Fruit fly (Drosophila melanogaster) whole organism, embryonic: ENCODE measurements around the gene CG12012.

ENCODE experiments used
- Bdp1 ChIP-seq: fragments of 200-800 bp; sonication (Bioruptor generic); optimal IDR thresholded peaks from 3 replicates; lab custom pipeline; 2016; ENCODE audit warnings: missing biosample characterization, missing genetic modification characterization
- Bteb2 ChIP-seq: fragments of 200-800 bp; sonication (Bioruptor generic); optimal IDR thresholded peaks from 2 replicates; lab custom pipeline; 2016; ENCODE audit warnings: missing biosample characterization, missing genetic modification characterization
- CG1024 ChIP-seq: fragments of 200-800 bp; sonication (Bioruptor generic); IDR thresholded peaks from 2 replicates; pipeline ENCODE4 v1.3.6; 2022; ENCODE audit warnings: missing biosample characterization, missing genetic modification characterization
- CG10654 ChIP-seq: fragments of 200-800 bp; sonication (Bioruptor generic); optimal IDR thresholded peaks from 2 replicates; lab custom pipeline; 2016; ENCODE audit warnings: missing biosample characterization, missing genetic modification characterization
- CG11398 ChIP-seq: fragments of 200-800 bp; sonication (Bioruptor generic); optimal IDR thresholded peaks from 2 replicates; lab custom pipeline; 2016; ENCODE audit warnings: missing biosample characterization, missing genetic modification characterization
- CG14710 ChIP-seq: fragments of 200-800 bp; sonication (Bioruptor generic); optimal IDR thresholded peaks from 3 replicates; lab custom pipeline; 2019; ENCODE audit warnings: missing biosample characterization, mild to moderate bottlenecking, missing genetic modification characterization, moderate library complexity
- CG15514 ChIP-seq: fragments of 200-800 bp; sonication (Bioruptor generic); optimal IDR thresholded peaks from 3 replicates; lab custom pipeline; 2017; ENCODE audit warnings: missing biosample characterization, missing genetic modification characterization, mild to moderate bottlenecking, moderate library complexity, missing genetic modification reagents
- CG17802 ChIP-seq: fragments of 200-800 bp; sonication (Bioruptor generic); optimal IDR thresholded peaks from 2 replicates; lab custom pipeline; 2018; ENCODE audit warnings: missing biosample characterization, mild to moderate bottlenecking, missing genetic modification characterization, moderate library complexity
- CG17829 ChIP-seq: fragments of 200-800 bp; optimal IDR thresholded peaks from 2 replicates; lab custom pipeline; 2019; ENCODE audit warnings: missing biosample characterization, mild to moderate bottlenecking, missing genetic modification characterization, moderate library complexity
- CG1792 ChIP-seq: fragments of 200-800 bp; sonication (Bioruptor generic); optimal IDR thresholded peaks from 2 replicates; lab custom pipeline; 2016; ENCODE audit warnings: missing biosample characterization, missing genetic modification characterization
- CG2199 ChIP-seq: fragments of 200-800 bp; sonication (Bioruptor generic); IDR thresholded peaks from 3 replicates; pipeline ENCODE4 v1.3.6; 2022; ENCODE audit warnings: missing biosample characterization, missing genetic modification characterization
- CG2712 ChIP-seq: fragments of 200-800 bp; optimal IDR thresholded peaks from 3 replicates; lab custom pipeline; 2019; ENCODE audit warnings: missing biosample characterization, mild to moderate bottlenecking, missing genetic modification characterization, moderate library complexity
- CG30431 ChIP-seq: fragments of 200-800 bp; sonication (Bioruptor generic); optimal IDR thresholded peaks from 2 replicates; lab custom pipeline; 2017; ENCODE audit warnings: missing biosample characterization, missing genetic modification characterization
- CG3065 ChIP-seq: fragments of 200-800 bp; sonication (Bioruptor generic); optimal IDR thresholded peaks from 2 replicates; lab custom pipeline; 2016; ENCODE audit warnings: missing biosample characterization, missing genetic modification characterization
- CG32532 ChIP-seq: fragments of 200-800 bp; sonication (Bioruptor generic); IDR thresholded peaks from 2 replicates; pipeline ENCODE4 v1.3.6; 2022; ENCODE audit warnings: missing biosample characterization, missing genetic modification characterization
- CG33557 ChIP-seq: fragments of 200-800 bp; sonication (Bioruptor generic); optimal IDR thresholded peaks from 2 replicates; lab custom pipeline; 2019; ENCODE audit warnings: missing biosample characterization, mild to moderate bottlenecking, missing genetic modification characterization, moderate library complexity
- CG6272 ChIP-seq: fragments of 200-800 bp; sonication (Bioruptor generic); IDR thresholded peaks from 2 replicates; pipeline ENCODE4 v1.3.6; 2022; ENCODE audit warnings: missing biosample characterization, missing genetic modification characterization
- CG8924 ChIP-seq: fragments of 200-800 bp; optimal IDR thresholded peaks from 3 replicates; lab custom pipeline; 2019; ENCODE audit warnings: missing biosample characterization, mild to moderate bottlenecking, missing genetic modification characterization, moderate library complexity
- CG9215 ChIP-seq: fragments of 200-800 bp; sonication (Bioruptor generic); IDR thresholded peaks from 2 replicates; pipeline ENCODE4 v1.3.6; 2022; ENCODE audit warnings: missing biosample characterization, missing genetic modification characterization
- CG9609 ChIP-seq: fragments of 200-800 bp; sonication (Bioruptor generic); optimal IDR thresholded peaks from 3 replicates; lab custom pipeline; 2016; ENCODE audit warnings: missing biosample characterization, missing genetic modification characterization
- Chrac-16 ChIP-seq: fragments of 200-800 bp; sonication (Bioruptor generic); optimal IDR thresholded peaks from 3 replicates; lab custom pipeline; 2016; ENCODE audit warnings: missing biosample characterization, missing genetic modification characterization
- D ChIP-seq, 2 experiments: fragments of 200-800 bp in 1 of 2; fragments of >200 bp in 1 of 2; sonication (Bioruptor generic) in 1 of 2; optimal IDR thresholded peaks; 2 replicates in 1 of 2; 3 replicates in 1 of 2; lab custom pipeline; 2017; ENCODE audit warnings: mild to moderate bottlenecking in 1 of 2, missing biosample characterization in 1 of 2, missing genetic modification characterization in 1 of 2, missing genetic modification reagents in 1 of 2
- D19A ChIP-seq: fragments of 200-800 bp; optimal IDR thresholded peaks from 3 replicates; lab custom pipeline; 2019; ENCODE audit warnings: missing biosample characterization, mild to moderate bottlenecking, missing genetic modification characterization, moderate library complexity
- Mes4 ChIP-seq: fragments of 200-800 bp; sonication (Bioruptor generic); optimal IDR thresholded peaks from 2 replicates; lab custom pipeline; 2016; ENCODE audit warnings: missing biosample characterization, missing genetic modification characterization
- Oli ChIP-seq: fragments of 200-800 bp; sonication (Bioruptor generic); optimal IDR thresholded peaks from 2 replicates; lab custom pipeline; 2018; ENCODE audit warnings: missing biosample characterization, mild to moderate bottlenecking, missing genetic modification characterization, moderate library complexity
- Spps ChIP-seq: fragments of 200-800 bp; sonication (Bioruptor generic); optimal IDR thresholded peaks from 2 replicates; lab custom pipeline; 2018; ENCODE audit warnings: missing biosample characterization, mild to moderate bottlenecking, missing genetic modification characterization
- Ssrp ChIP-seq: fragments of 200-800 bp; sonication (Bioruptor generic); optimal IDR thresholded peaks from 2 replicates; lab custom pipeline; 2018; ENCODE audit warnings: missing biosample characterization, mild to moderate bottlenecking, missing genetic modification characterization, moderate library complexity
- Xbp1 ChIP-seq: fragments of 200-800 bp; sonication (Bioruptor generic); optimal IDR thresholded peaks from 3 replicates; lab custom pipeline; 2016; ENCODE audit warnings: missing biosample characterization, mild to moderate bottlenecking, missing genetic modification characterization
- al ChIP-seq: fragments of 200-800 bp; sonication (Bioruptor generic); IDR thresholded peaks from 2 replicates; pipeline ENCODE4 v1.3.6; 2022; ENCODE audit warnings: missing biosample characterization, missing genetic modification characterization
- ara ChIP-seq: fragments of 200-800 bp; sonication (Bioruptor generic); IDR thresholded peaks from 2 replicates; pipeline ENCODE4 v1.3.6; 2022; ENCODE audit warnings: missing biosample characterization, missing genetic modification characterization
- bowl ChIP-seq: fragments of 200-800 bp; sonication (Bioruptor generic); IDR thresholded peaks from 2 replicates; pipeline ENCODE4 v1.3.6; 2022; ENCODE audit warnings: missing biosample characterization, missing genetic modification characterization
- chn ChIP-seq: fragments of 200-800 bp; sonication (Bioruptor generic); optimal IDR thresholded peaks from 2 replicates; lab custom pipeline; 2016; ENCODE audit warnings: missing biosample characterization, missing genetic modification characterization
- dmrt11E ChIP-seq: fragments of 200-800 bp; sonication (Bioruptor generic); optimal IDR thresholded peaks from 3 replicates; lab custom pipeline; 2018; ENCODE audit warnings: missing biosample characterization, mild to moderate bottlenecking, missing genetic modification characterization, moderate library complexity
- dysf ChIP-seq: fragments of 200-800 bp; sonication (Bioruptor generic); IDR thresholded peaks from 3 replicates; pipeline ENCODE4 v1.3.6; 2022; ENCODE audit warnings: missing biosample characterization, missing genetic modification characterization
- esg ChIP-seq: fragments of 200-800 bp; sonication (Bioruptor generic); conservative IDR thresholded peaks from 2 replicates; pipeline ENCODE4 v1.3.6; 2022; ENCODE audit warnings: missing biosample characterization, missing genetic modification characterization
- fd3F ChIP-seq: fragments of 200-800 bp; sonication (Bioruptor generic); optimal IDR thresholded peaks from 2 replicates; lab custom pipeline; 2018; ENCODE audit warnings: missing biosample characterization, mild to moderate bottlenecking, missing genetic modification characterization, moderate library complexity
- gce ChIP-seq: fragments of 200-800 bp; sonication (Bioruptor generic); IDR thresholded peaks from 3 replicates; pipeline ENCODE4 v1.3.6; 2022; ENCODE audit warnings: missing biosample characterization, missing genetic modification characterization
- gem ChIP-seq: fragments of 200-800 bp; sonication (Bioruptor generic); optimal IDR thresholded peaks from 2 replicates; lab custom pipeline; 2019; ENCODE audit warnings: missing biosample characterization, mild to moderate bottlenecking, missing genetic modification characterization, moderate library complexity
- knrl ChIP-seq: fragments of 200-800 bp; sonication (Bioruptor generic); IDR thresholded peaks from 3 replicates; pipeline ENCODE4 v1.3.6; 2022; ENCODE audit warnings: missing biosample characterization, missing genetic modification characterization; ENCODE audit not compliant: partially characterized antibody
- mld ChIP-seq: fragments of 200-800 bp; sonication (Bioruptor generic); IDR thresholded peaks from 3 replicates; pipeline ENCODE4 v1.3.6; 2022; ENCODE audit warnings: missing biosample characterization, missing genetic modification characterization; ENCODE audit not compliant: partially characterized antibody
- nau ChIP-seq: fragments of 200-800 bp; sonication (Bioruptor generic); optimal IDR thresholded peaks from 3 replicates; lab custom pipeline; 2017; ENCODE audit warnings: missing biosample characterization, mild to moderate bottlenecking, missing genetic modification characterization, missing genetic modification reagents
- nmo ChIP-seq: fragments of 200-800 bp; sonication (Bioruptor generic); optimal IDR thresholded peaks from 2 replicates; lab custom pipeline; 2018; ENCODE audit warnings: missing biosample characterization, mild to moderate bottlenecking, missing genetic modification characterization, moderate library complexity
- phol ChIP-seq: fragments of 200-800 bp; sonication (Bioruptor generic); optimal IDR thresholded peaks from 3 replicates; lab custom pipeline; 2018; ENCODE audit warnings: missing biosample characterization, mild to moderate bottlenecking, missing genetic modification characterization, moderate library complexity
- psq ChIP-seq: fragments of 200-800 bp; sonication (Bioruptor generic); optimal IDR thresholded peaks from 2 replicates; lab custom pipeline; 2017; ENCODE audit warnings: missing biosample characterization, missing genetic modification characterization
- slou ChIP-seq: fragments of 200-800 bp; sonication (Bioruptor generic); optimal IDR thresholded peaks from 3 replicates; lab custom pipeline; 2016; ENCODE audit warnings: missing biosample characterization, missing genetic modification characterization
- so ChIP-seq: fragments of 200-800 bp; sonication (Bioruptor generic); IDR thresholded peaks from 3 replicates; pipeline ENCODE4 v1.3.6; 2022; ENCODE audit warnings: missing biosample characterization, missing genetic modification characterization
- tap ChIP-seq: fragments of 200-800 bp; optimal IDR thresholded peaks from 3 replicates; lab custom pipeline; 2019; ENCODE audit warnings: missing biosample characterization, mild to moderate bottlenecking, missing genetic modification characterization, moderate library complexity
- tin ChIP-seq: fragments of 200-800 bp; sonication (Bioruptor generic); optimal IDR thresholded peaks from 3 replicates; lab custom pipeline; 2016; ENCODE audit warnings: missing biosample characterization, missing genetic modification characterization
- tx ChIP-seq: fragments of 200-800 bp; sonication (Bioruptor generic); optimal IDR thresholded peaks from 2 replicates; lab custom pipeline; 2016; ENCODE audit warnings: missing biosample characterization, missing genetic modification characterization
- zf30C ChIP-seq: fragments of 200-800 bp; sonication (Bioruptor generic); optimal IDR thresholded peaks from 3 replicates; lab custom pipeline; 2018; ENCODE audit warnings: missing biosample characterization, mild to moderate bottlenecking, missing genetic modification characterization
- zfh1 ChIP-seq: fragments of 200-800 bp; sonication (Bioruptor generic); IDR thresholded peaks from 3 replicates; pipeline ENCODE4 v1.3.6; 2022; ENCODE audit warnings: missing biosample characterization, missing genetic modification characterization

CG12012 gene

dm6 chr3L:3391871-3392270 is 15.3 kb downstream of the CG12012 start (continued):
- TF ChIP-seq D19A (tag; lab: Kevin White, UChicago) (peak; percentile 17), slou (GFP tag; lab: Kevin White, UChicago) (no peak), knrl (GFP tag; lab: Robert Waterston, UW) (no peak), CG11398 (GFP tag; lab: Kevin White, UChicago) (no peak), CG8924 (tag; lab: Kevin White, UChicago) (peak; percentile 12), Spps (tag; lab: Kevin White, UChicago) (no peak), bowl (GFP tag; lab: Robert Waterston, UW) (no peak), CG1792 (GFP tag; lab: Kevin White, UChicago) (no peak), Xbp1 (no peak), CG6272 (GFP tag; lab: Robert Waterston, UW) (no peak), CG14710 (tag; lab: Kevin White, UChicago) (peak; percentile 38), Bdp1 (GFP tag; lab: Kevin White, UChicago) (no peak), Ssrp (tag; lab: Kevin White, UChicago) (peak; percentile 16), CG2199 (GFP tag; lab: Robert Waterston, UW) (no peak), CG15514 (GFP tag; lab: Kevin White, UChicago) (no peak), nmo (peak; percentile 38), zfh1 (peak; percentile 7; the same call in 1 of the 3 replicates), Chrac-16 (GFP tag; lab: Kevin White, UChicago) (peak; percentile 43), nau (GFP tag; lab: Kevin White, UChicago) (no peak), CG2712 (tag; lab: Kevin White, UChicago) (peak; percentile 59), CG9215 (no peak), D (optimal IDR thresholded peaks at IDR 0.05; lab: Kevin White, UChicago) (no peak), D (GFP tag; optimal IDR thresholded peaks at IDR 0.05; lab: Kevin White, UChicago) (no peak), tin (GFP tag; lab: Kevin White, UChicago) (no peak), Bteb2 (GFP tag; lab: Kevin White, UChicago) (no peak), gce (GFP tag; lab: Robert Waterston, UW) (no peak), al (GFP tag; lab: Robert Waterston, UW) (no peak), dysf (GFP tag; lab: Robert Waterston, UW) (no peak), so (GFP tag; lab: Robert Waterston, UW) (no peak), CG9609 (GFP tag; lab: Kevin White, UChicago) (no peak), CG17829 (tag; lab: Kevin White, UChicago) (peak; percentile 62), CG17802 (tag; lab: Kevin White, UChicago) (no peak), psq (GFP tag; lab: Kevin White, UChicago) (no peak), Mes4 (GFP tag; lab: Kevin White, UChicago) (peak; percentile 3), Oli (tag; lab: Kevin White, UChicago) (peak; percentile 2), phol (tag; lab: Kevin White, UChicago) (peak; percentile 20), CG32532 (no peak), fd3F (no peak), tx (GFP tag; lab: Kevin White, UChicago) (no peak), esg (GFP tag; lab: Robert Waterston, UW) (no peak), ara (peak; percentile 46; the same call in 1 of the 2 replicates), CG1024 (GFP tag; lab: Robert Waterston, UW) (no peak), CG10654 (GFP tag; lab: Kevin White, UChicago) (no peak), gem (tag; lab: Kevin White, UChicago) (peak; percentile 43), dmrt11E (tag; lab: Kevin White, UChicago) (peak; percentile 78), CG30431 (GFP tag; lab: Kevin White, UChicago) (peak; percentile 5), mld (no peak), zf30C (GFP tag; lab: Kevin White, UChicago) (peak; percentile 84), tap (tag; lab: Kevin White, UChicago) (no peak), CG3065 (GFP tag; lab: Kevin White, UChicago) (no peak), chn (GFP tag; lab: Kevin White, UChicago) (no peak), CG33557 (no peak)
